Worm (Caenorhabditis elegans): Measurements from ENCODE around the gene csn-6.
A peak's percentile ranks its signal among the peaks of the same experiment; 100 is the strongest.

csn-6 gene

DNA sequence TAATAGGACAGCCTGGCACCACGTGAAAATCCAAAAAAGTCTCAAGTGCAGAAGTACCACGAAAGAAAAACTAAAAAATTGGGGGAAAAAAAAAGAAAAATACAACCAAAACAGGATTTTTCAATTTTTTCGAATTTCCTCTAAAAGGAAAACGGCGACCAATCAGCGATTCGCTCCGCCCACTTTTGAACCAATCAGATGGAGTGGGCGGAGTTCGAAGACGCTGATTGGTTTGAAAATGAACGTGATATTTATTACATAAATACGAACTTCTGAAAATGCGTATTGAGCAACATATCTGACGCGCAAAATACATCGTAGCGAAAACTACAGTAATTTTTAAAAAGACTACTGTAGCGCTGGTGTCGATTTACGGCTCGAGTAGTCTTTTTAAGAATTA, 32.2 kb upstream of the csn-6 start:
- TF ChIP-seq ceh-13 (GFP tag; optimal IDR thresholded peaks at IDR 0.05) (no peak), pes-1 (GFP tag; IDR thresholded peaks at IDR 0.05) (no peak), tbx-11 (GFP tag; IDR thresholded peaks at IDR 0.05) (no peak)

ce11 chrIV:13272494-13272893, 28.1 kb upstream of the csn-6 start, which contains the start of gene unc-26:
Gene unc-26, minus strand, starts transcription at chrIV:13272516.
- TF ChIP-seq scrt-1 (GFP tag; IDR thresholded peaks at IDR 0.05) (no peak), sea-1 (GFP tag; conservative IDR thresholded peaks at IDR 0.05) (no peak), aly-1 (tag; optimal IDR thresholded peaks at IDR 0.05) (no peak), B0310.2 (tag; optimal IDR thresholded peaks at IDR 0.05) (no peak), tra-4 (tag; optimal IDR thresholded peaks at IDR 0.05) (no peak), pes-1 (GFP tag; IDR thresholded peaks at IDR 0.05) (no peak), ama-1 (optimal IDR thresholded peaks at IDR 0.05) (no peak), tbx-11 (GFP tag; IDR thresholded peaks at IDR 0.05) (no peak), flt-1 (GFP tag; IDR thresholded peaks at IDR 0.05) (no peak), ets-7 (tag; optimal IDR thresholded peaks at IDR 0.05) (no peak), hmbx-1 (tag; optimal IDR thresholded peaks at IDR 0.05) (no peak), hnd-1 (tag; optimal IDR thresholded peaks at IDR 0.05) (no peak), F13C5.2 (tag; optimal IDR thresholded peaks at IDR 0.05) (no peak), hmg-4 (GFP tag; optimal IDR thresholded peaks at IDR 0.05) (no peak), tbx-37 (GFP tag; conservative IDR thresholded peaks at IDR 0.05) (no peak)

ce11 chrIV:13282778-13283177, 17.8 kb upstream of the csn-6 start, which contains the start of gene cpsf-3:
Gene cpsf-3, minus strand, starts transcription at chrIV:13282878.
- no peak for TF ChIP-seq hmbx-1 (tag; optimal IDR thresholded peaks at IDR 0.05)
- no peak for TF ChIP-seq hmg-4 (GFP tag; optimal IDR thresholded peaks at IDR 0.05)
- TF ChIP-seq F13C5.2 (tag; optimal IDR thresholded peaks at IDR 0.05) = no peak

DNA sequence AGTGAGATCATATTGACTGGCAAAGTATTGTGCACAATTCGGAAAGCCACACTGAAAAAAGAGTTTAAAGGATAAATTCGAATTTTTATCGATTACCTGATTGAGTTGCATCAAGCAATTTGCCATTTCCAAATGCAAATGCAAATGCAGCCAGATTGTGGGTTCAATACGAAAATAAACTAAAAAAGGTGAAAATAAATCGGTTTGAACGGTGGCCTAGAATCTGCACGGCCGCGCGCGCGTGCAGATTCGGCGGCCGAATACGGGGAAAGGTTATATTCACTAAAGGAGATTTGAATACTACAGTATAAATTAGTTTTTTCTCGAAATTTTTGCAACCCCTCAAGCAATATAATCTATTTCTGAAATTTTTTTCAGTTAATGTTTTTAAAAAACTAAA, 11.3 kb upstream of the csn-6 start, which contains the start of gene Y67H2A.10:
Gene Y67H2A.10, minus strand, starts transcription at position 184 of the 400 bp plus-strand sequence.
- TF ChIP-seq scrt-1 (GFP tag; IDR thresholded peaks at IDR 0.05) (no peak), ets-7 (tag; optimal IDR thresholded peaks at IDR 0.05) (no peak), hmg-4 (GFP tag; optimal IDR thresholded peaks at IDR 0.05) (no peak), flt-1 (GFP tag; IDR thresholded peaks at IDR 0.05) (no peak), aly-1 (tag; optimal IDR thresholded peaks at IDR 0.05) (no peak), hnd-1 (tag; optimal IDR thresholded peaks at IDR 0.05) (no peak), ceh-13 (GFP tag; optimal IDR thresholded peaks at IDR 0.05) (no peak), hmbx-1 (tag; optimal IDR thresholded peaks at IDR 0.05) (no peak), sea-1 (GFP tag; conservative IDR thresholded peaks at IDR 0.05) (no peak), tra-4 (tag; optimal IDR thresholded peaks at IDR 0.05) (no peak), F13C5.2 (tag; optimal IDR thresholded peaks at IDR 0.05) (peak; percentile 42), pes-1 (GFP tag; IDR thresholded peaks at IDR 0.05) (0 out of 2 replicates have a peak, but pooled peaks have one; percentile 9), tbx-37 (GFP tag; conservative IDR thresholded peaks at IDR 0.05) (0 out of 2 replicates have a peak, but pooled peaks have one; percentile 27), ceh-36 (tag; optimal IDR thresholded peaks at IDR 0.05) (no peak), ama-1 (optimal IDR thresholded peaks at IDR 0.05) (no peak), B0310.2 (tag; optimal IDR thresholded peaks at IDR 0.05) (no peak), tbx-11 (GFP tag; IDR thresholded peaks at IDR 0.05) (no peak)

- no peak for TF ChIP-seq tbx-11 (GFP tag; IDR thresholded peaks at IDR 0.05)
- TF ChIP-seq hmg-4 (GFP tag; optimal IDR thresholded peaks at IDR 0.05) = no peak
- no peak for TF ChIP-seq flt-1 (GFP tag; IDR thresholded peaks at IDR 0.05)
- TF ChIP-seq tbx-37 (GFP tag; conservative IDR thresholded peaks at IDR 0.05) = no peak
- no peak for TF ChIP-seq hmbx-1 (tag; optimal IDR thresholded peaks at IDR 0.05)
- TF ChIP-seq pes-1 (GFP tag; IDR thresholded peaks at IDR 0.05) = no peak
- TF ChIP-seq ets-7 (tag; optimal IDR thresholded peaks at IDR 0.05) = no peak
- TF ChIP-seq tra-4 (tag; optimal IDR thresholded peaks at IDR 0.05) = no peak
- no peak for TF ChIP-seq scrt-1 (GFP tag; IDR thresholded peaks at IDR 0.05)
These were observed 10.4 kb upstream of the csn-6 start for ce11 chrIV:13290239-13290638.

- TF ChIP-seq aly-1 (tag; optimal IDR thresholded peaks at IDR 0.05) = no peak
- TF ChIP-seq F13C5.2 (tag; optimal IDR thresholded peaks at IDR 0.05) = peak; percentile 20
- TF ChIP-seq flt-1 (GFP tag; IDR thresholded peaks at IDR 0.05) = 0 out of 2 replicates have a peak, but pooled peaks have one; percentile 32
These were observed 2.9 kb upstream of the csn-6 start, which contains the start of the genes Y67H2A.2 and micu-1 for ce11 chrIV:13297746-13298145. Gene Y67H2A.2, minus strand, starts transcription at chrIV:13297819. Gene micu-1, plus strand, starts transcription at chrIV:13297926.

ce11 chrIV:13299648-13300047, 976 bp upstream of the csn-6 start:
- no peak for TF ChIP-seq ama-1 (optimal IDR thresholded peaks at IDR 0.05)
- no peak for TF ChIP-seq tbx-11 (GFP tag; IDR thresholded peaks at IDR 0.05)
- TF ChIP-seq F13C5.2 (tag; optimal IDR thresholded peaks at IDR 0.05) = no peak
- no peak for TF ChIP-seq hmg-4 (GFP tag; optimal IDR thresholded peaks at IDR 0.05)
- no peak for TF ChIP-seq B0310.2 (tag; optimal IDR thresholded peaks at IDR 0.05)
- TF ChIP-seq sea-1 (GFP tag; conservative IDR thresholded peaks at IDR 0.05) = no peak
- TF ChIP-seq hnd-1 (tag; optimal IDR thresholded peaks at IDR 0.05) = no peak
- no peak for TF ChIP-seq flt-1 (GFP tag; IDR thresholded peaks at IDR 0.05)
- TF ChIP-seq ceh-36 (tag; optimal IDR thresholded peaks at IDR 0.05) = no peak
- TF ChIP-seq pes-1 (GFP tag; IDR thresholded peaks at IDR 0.05) = no peak
- TF ChIP-seq hmbx-1 (tag; optimal IDR thresholded peaks at IDR 0.05) = no peak
- no peak for TF ChIP-seq aly-1 (tag; optimal IDR thresholded peaks at IDR 0.05)
- no peak for TF ChIP-seq scrt-1 (GFP tag; IDR thresholded peaks at IDR 0.05)
- TF ChIP-seq tbx-37 (GFP tag; conservative IDR thresholded peaks at IDR 0.05) = no peak

ce11 chrIV:13300109-13300508, 515 bp upstream of the csn-6 start, which contains the start of gene kdp-1:
Gene kdp-1, plus strand, starts transcription at chrIV:13300188.
- TF ChIP-seq tbx-37 (GFP tag; conservative IDR thresholded peaks at IDR 0.05) (no peak), ets-7 (tag; optimal IDR thresholded peaks at IDR 0.05) (no peak), F13C5.2 (tag; optimal IDR thresholded peaks at IDR 0.05) (no peak), aly-1 (tag; optimal IDR thresholded peaks at IDR 0.05) (no peak), hmbx-1 (tag; optimal IDR thresholded peaks at IDR 0.05) (no peak), scrt-1 (GFP tag; IDR thresholded peaks at IDR 0.05) (no peak), sea-1 (GFP tag; conservative IDR thresholded peaks at IDR 0.05) (no peak), ceh-13 (GFP tag; optimal IDR thresholded peaks at IDR 0.05) (no peak), tra-4 (tag; optimal IDR thresholded peaks at IDR 0.05) (no peak), flt-1 (GFP tag; IDR thresholded peaks at IDR 0.05) (no peak), hmg-4 (GFP tag; optimal IDR thresholded peaks at IDR 0.05) (no peak), ama-1 (optimal IDR thresholded peaks at IDR 0.05) (no peak)
